Worm (Caenorhabditis elegans) whole organism, mixed stage, embryonic: ENCODE results near the gene pqn-27.

Experiments used
- M03D4.4 ChIP-seq: sonication (generic microtip); optimal IDR thresholded peaks from 2 replicates; lab custom pipeline; 2017; ENCODE audit warnings: mild to moderate bottlenecking, missing genetic modification characterization, missing compliant biosample characterization
- bed-3 ChIP-seq: fragments of 200-800 bp; sonication (Bioruptor generic); optimal IDR thresholded peaks from 3 replicates; lab custom pipeline; 2018; ENCODE audit warnings: mild to moderate bottlenecking, missing genetic modification characterization, moderate library complexity, missing compliant biosample characterization
- blmp-1 ChIP-seq: fragments of 150-350 bp; optimal IDR thresholded peaks from 2 replicates; lab custom pipeline; 2014; ENCODE audit warnings: missing biosample characterization, missing genetic modification characterization
- ceh-39 ChIP-seq: fragments of 150-350 bp; optimal IDR thresholded peaks from 2 replicates; lab custom pipeline; 2014; ENCODE audit warnings: missing biosample characterization, missing genetic modification characterization
- ceh-43 ChIP-seq: fragments of 200-800 bp; sonication (Bioruptor generic); optimal IDR thresholded peaks from 2 replicates; lab custom pipeline; 2018; ENCODE audit warnings: mild to moderate bottlenecking, missing genetic modification characterization, moderate library complexity, missing compliant biosample characterization
- ceh-83 ChIP-seq: fragments of 200-800 bp; sonication (Bioruptor generic); optimal IDR thresholded peaks from 2 replicates; lab custom pipeline; 2018; ENCODE audit warnings: mild to moderate bottlenecking, missing genetic modification characterization, missing compliant biosample characterization
- ces-1 ChIP-seq: fragments of 150-350 bp; optimal IDR thresholded peaks from 2 replicates; lab custom pipeline; 2014; ENCODE audit warnings: missing biosample characterization, missing genetic modification reagents, missing genetic modification characterization
- cnd-1 ChIP-seq: fragments of 200-800 bp; sonication (Bioruptor generic); optimal IDR thresholded peaks from 2 replicates; lab custom pipeline; 2018; ENCODE audit warnings: mild to moderate bottlenecking, missing genetic modification characterization, missing compliant biosample characterization
- drap-1 ChIP-seq: fragments of 200-800 bp; sonication (Bioruptor generic); optimal IDR thresholded peaks from 3 replicates; lab custom pipeline; 2018; ENCODE audit warnings: mild to moderate bottlenecking, missing genetic modification characterization, missing compliant biosample characterization
- elt-1 ChIP-seq: sonication (generic microtip); optimal IDR thresholded peaks from 2 replicates; lab custom pipeline; 2017; ENCODE audit warnings: missing genetic modification characterization, mild to moderate bottlenecking, missing compliant biosample characterization, antibody characterized with exemption, moderate library complexity, borderline replicate concordance; ENCODE audit not compliant: insufficient read depth
- elt-3 ChIP-seq: fragments of 150-350 bp; optimal IDR thresholded peaks from 2 replicates; lab custom pipeline; 2014; ENCODE audit warnings: missing biosample characterization, missing genetic modification characterization
- flh-1 ChIP-seq: fragments of 200-800 bp; sonication (Bioruptor generic); optimal IDR thresholded peaks from 2 replicates; lab custom pipeline; 2018; ENCODE audit warnings: mild to moderate bottlenecking, missing genetic modification characterization, moderate library complexity, missing compliant biosample characterization
- ham-2 ChIP-seq: fragments of 200-800 bp; sonication (Bioruptor generic); optimal IDR thresholded peaks from 2 replicates; lab custom pipeline; 2018; ENCODE audit warnings: mild to moderate bottlenecking, missing genetic modification characterization, missing compliant biosample characterization
- hlh-1 ChIP-seq: fragments of 150-350 bp; optimal IDR thresholded peaks from 2 replicates; lab custom pipeline; 2014; ENCODE audit warnings: missing biosample characterization, missing genetic modification reagents, missing genetic modification characterization
- lin-13 ChIP-seq: fragments of 150-350 bp; optimal IDR thresholded peaks from 2 replicates; lab custom pipeline; 2014; ENCODE audit warnings: missing biosample characterization, missing genetic modification characterization
- lin-32 ChIP-seq: fragments of 200-800 bp; sonication (Bioruptor generic); optimal IDR thresholded peaks from 2 replicates; lab custom pipeline; 2018; ENCODE audit warnings: mild to moderate bottlenecking, missing genetic modification characterization, missing compliant biosample characterization
- lsy-2 ChIP-seq: fragments of 150-350 bp; optimal IDR thresholded peaks from 2 replicates; lab custom pipeline; 2014; ENCODE audit warnings: missing biosample characterization, missing genetic modification characterization
- mab-5 ChIP-seq: fragments of 150-350 bp; optimal IDR thresholded peaks from 2 replicates; lab custom pipeline; 2014; ENCODE audit warnings: missing biosample characterization, missing genetic modification characterization
- mep-1 ChIP-seq: fragments of 150-350 bp; optimal IDR thresholded peaks from 2 replicates; lab custom pipeline; 2017; ENCODE audit warnings: missing biosample characterization, missing genetic modification reagents, missing genetic modification characterization, inconsistent platforms
- mls-2 ChIP-seq: sonication (generic microtip); optimal IDR thresholded peaks from 2 replicates; lab custom pipeline; 2016; ENCODE audit warnings: mild to moderate bottlenecking, missing genetic modification characterization, moderate library complexity, missing compliant biosample characterization
- nhr-12 ChIP-seq: fragments of 150-350 bp; optimal IDR thresholded peaks from 2 replicates; lab custom pipeline; 2014; ENCODE audit warnings: missing biosample characterization, missing genetic modification characterization
- nhr-2 ChIP-seq: fragments of 150-350 bp; optimal IDR thresholded peaks from 2 replicates; lab custom pipeline; 2014; ENCODE audit warnings: missing biosample characterization, missing genetic modification characterization
- nhr-237 ChIP-seq: fragments of 150-350 bp; optimal IDR thresholded peaks from 2 replicates; lab custom pipeline; 2014; ENCODE audit warnings: missing biosample characterization, missing genetic modification characterization
- nhr-28 ChIP-seq: fragments of 150-350 bp; optimal IDR thresholded peaks from 2 replicates; lab custom pipeline; 2014; ENCODE audit warnings: missing biosample characterization, missing genetic modification characterization
- nhr-76 ChIP-seq: sonication (generic microtip); optimal IDR thresholded peaks from 2 replicates; lab custom pipeline; 2017; ENCODE audit warnings: missing biosample characterization, missing genetic modification characterization
- pha-4 ChIP-seq: fragments of 150-350 bp; optimal IDR thresholded peaks from 2 replicates; lab custom pipeline; 2018; ENCODE audit warnings: missing biosample characterization, missing genetic modification reagents, missing genetic modification characterization
- sem-2 ChIP-seq: fragments of 200-800 bp; sonication (Bioruptor generic); optimal IDR thresholded peaks from 2 replicates; lab custom pipeline; 2018; ENCODE audit warnings: mild to moderate bottlenecking, missing genetic modification characterization, missing compliant biosample characterization
- snpc-4 ChIP-seq: fragments of 150-350 bp; optimal IDR thresholded peaks from 2 replicates; lab custom pipeline; 2014; ENCODE audit warnings: missing biosample characterization, missing genetic modification characterization
- sptf-1 ChIP-seq: sonication (generic microtip); optimal IDR thresholded peaks from 2 replicates; lab custom pipeline; 2017; ENCODE audit warnings: mild to moderate bottlenecking, missing genetic modification characterization, moderate library complexity, missing compliant biosample characterization
- tbx-8 ChIP-seq: fragments of 200-800 bp; sonication (Bioruptor generic); optimal IDR thresholded peaks from 2 replicates; lab custom pipeline; 2018; ENCODE audit warnings: mild to moderate bottlenecking, missing genetic modification characterization, moderate library complexity, missing compliant biosample characterization
- unc-120 ChIP-seq: sonication (generic microtip); optimal IDR thresholded peaks from 2 replicates; lab custom pipeline; 2017; ENCODE audit warnings: missing genetic modification characterization, missing compliant biosample characterization; ENCODE audit not compliant: poor library complexity, severe bottlenecking
- unc-39 ChIP-seq: fragments of 150-350 bp; optimal IDR thresholded peaks from 2 replicates; lab custom pipeline; 2014; ENCODE audit warnings: missing biosample characterization, missing genetic modification characterization
- unc-62 ChIP-seq: fragments of 150-350 bp; optimal IDR thresholded peaks from 2 replicates; lab custom pipeline; 2014; ENCODE audit warnings: missing biosample characterization, missing genetic modification reagents, missing genetic modification characterization
- zip-8 ChIP-seq: fragments of 150-350 bp; optimal IDR thresholded peaks from 2 replicates; lab custom pipeline; 2014; ENCODE audit warnings: missing biosample characterization, missing genetic modification characterization
- ztf-11 ChIP-seq: fragments of 150-350 bp; optimal IDR thresholded peaks from 2 replicates; lab custom pipeline; 2014; ENCODE audit warnings: missing biosample characterization, missing genetic modification characterization

pqn-27 gene

ce11 chrII:13456622-13457021 is 3.8 kb downstream of the pqn-27 start:
- no peak for TF ChIP-seq ceh-43 (GFP tag; lab: Kevin White, UChicago)
- TF ChIP-seq hlh-1 (tag; lab: Kevin White, UChicago) = peak; percentile 28
- TF ChIP-seq ztf-11 (tag; lab: Kevin White, UChicago) = no peak
- no peak for TF ChIP-seq lin-32 (GFP tag; lab: Kevin White, UChicago)
- TF ChIP-seq ces-1 = no peak
- TF ChIP-seq lsy-2 (tag; lab: Kevin White, UChicago) = no peak
- TF ChIP-seq snpc-4 (tag; lab: Kevin White, UChicago) = no peak
- no peak for TF ChIP-seq sptf-1
- no peak for TF ChIP-seq ceh-39 (tag; lab: Kevin White, UChicago)
- TF ChIP-seq tbx-8 (GFP tag; lab: Kevin White, UChicago) = no peak
- peak; percentile 32 for TF ChIP-seq unc-120 (tag; lab: Kevin White, UChicago)
- TF ChIP-seq pha-4 (tag; lab: Kevin White, UChicago) = peak; percentile 41
- no peak for TF ChIP-seq flh-1
- TF ChIP-seq unc-62 (GFP tag; lab: Kevin White, UChicago) = peak; percentile 49
- no peak for TF ChIP-seq nhr-28 (tag; lab: Kevin White, UChicago)
- no peak for TF ChIP-seq mep-1
- TF ChIP-seq nhr-12 (tag; lab: Kevin White, UChicago) = no peak
- no peak for TF ChIP-seq nhr-237 (tag; lab: Kevin White, UChicago)
- no peak for TF ChIP-seq nhr-2
- peak; percentile 18 for TF ChIP-seq cnd-1 (tag; lab: Kevin White, UChicago)
- TF ChIP-seq ceh-83 (GFP tag; lab: Kevin White, UChicago) = no peak
- TF ChIP-seq nhr-76 (tag; lab: Kevin White, UChicago) = no peak
- TF ChIP-seq drap-1 (GFP tag; lab: Kevin White, UChicago) = no peak
- TF ChIP-seq blmp-1 (tag; lab: Kevin White, UChicago) = no peak
- TF ChIP-seq elt-1 (tag; lab: Kevin White, UChicago) = no peak
- no peak for TF ChIP-seq lin-13 (tag; lab: Kevin White, UChicago)
- no peak for TF ChIP-seq M03D4.4 (tag; lab: Kevin White, UChicago)
- TF ChIP-seq unc-39 (tag; lab: Kevin White, UChicago) = no peak
- TF ChIP-seq, all 35 proteins: peak for 5

- TF ChIP-seq ztf-11 (tag; lab: Kevin White, UChicago) (no peak), nhr-28 (tag; lab: Kevin White, UChicago) (no peak), lsy-2 (tag; lab: Kevin White, UChicago) (no peak), nhr-237 (tag; lab: Kevin White, UChicago) (no peak), lin-32 (GFP tag; lab: Kevin White, UChicago) (no peak), ceh-83 (GFP tag; lab: Kevin White, UChicago) (no peak), pha-4 (tag; lab: Kevin White, UChicago) (no peak), lin-13 (tag; lab: Kevin White, UChicago) (no peak), unc-62 (GFP tag; lab: Kevin White, UChicago) (no peak), unc-120 (tag; lab: Kevin White, UChicago) (no peak), cnd-1 (tag; lab: Kevin White, UChicago) (no peak), ceh-39 (tag; lab: Kevin White, UChicago) (no peak), nhr-76 (tag; lab: Kevin White, UChicago) (no peak), snpc-4 (tag; lab: Kevin White, UChicago) (no peak), zip-8 (no peak), nhr-2 (no peak)
These were observed 5.6 kb downstream of the pqn-27 start for ce11 chrII:13454839-13455238.

- TF ChIP-seq tbx-8 (GFP tag; lab: Kevin White, UChicago) = no peak
- TF ChIP-seq ces-1 = no peak
- no peak for TF ChIP-seq lin-13 (tag; lab: Kevin White, UChicago)
- TF ChIP-seq sptf-1 = no peak
- TF ChIP-seq zip-8 = no peak
- TF ChIP-seq ham-2 (GFP tag; lab: Kevin White, UChicago) = no peak
- no peak for TF ChIP-seq ceh-83 (GFP tag; lab: Kevin White, UChicago)
- no peak for TF ChIP-seq bed-3 (GFP tag; lab: Kevin White, UChicago)
- TF ChIP-seq cnd-1 (tag; lab: Kevin White, UChicago) = no peak
- TF ChIP-seq M03D4.4 (tag; lab: Kevin White, UChicago) = no peak
- no peak for TF ChIP-seq nhr-76 (tag; lab: Kevin White, UChicago)
- no peak for TF ChIP-seq flh-1
- TF ChIP-seq ceh-39 (tag; lab: Kevin White, UChicago) = no peak
- no peak for TF ChIP-seq snpc-4 (tag; lab: Kevin White, UChicago)
- TF ChIP-seq unc-39 (tag; lab: Kevin White, UChicago) = no peak
These were observed 9.1 kb downstream of the pqn-27 start for ce11 chrII:13451321-13451720.

- TF ChIP-seq tbx-8 (GFP tag; lab: Kevin White, UChicago) (no peak), ham-2 (GFP tag; lab: Kevin White, UChicago) (no peak), lsy-2 (tag; lab: Kevin White, UChicago) (peak; percentile 67), blmp-1 (tag; lab: Kevin White, UChicago) (no peak), sem-2 (GFP tag; lab: Kevin White, UChicago) (no peak), nhr-28 (tag; lab: Kevin White, UChicago) (no peak), drap-1 (GFP tag; lab: Kevin White, UChicago) (no peak), mls-2 (tag; lab: Kevin White, UChicago) (no peak), elt-1 (tag; lab: Kevin White, UChicago) (no peak), sptf-1 (no peak), nhr-2 (no peak), ceh-83 (GFP tag; lab: Kevin White, UChicago) (no peak), elt-3 (tag; lab: Kevin White, UChicago) (no peak), pha-4 (tag; lab: Kevin White, UChicago) (peak; percentile 58), ztf-11 (tag; lab: Kevin White, UChicago) (no peak), ces-1 (peak; percentile 71), ceh-39 (tag; lab: Kevin White, UChicago) (peak; percentile 37), nhr-12 (tag; lab: Kevin White, UChicago) (no peak), nhr-237 (tag; lab: Kevin White, UChicago) (peak; percentile 77), mep-1 (peak; percentile 75), flh-1 (no peak), ceh-43 (GFP tag; lab: Kevin White, UChicago) (no peak), bed-3 (GFP tag; lab: Kevin White, UChicago) (no peak), mab-5 (tag; lab: Kevin White, UChicago) (no peak), hlh-1 (tag; lab: Kevin White, UChicago) (peak; percentile 76), lin-32 (GFP tag; lab: Kevin White, UChicago) (no peak), snpc-4 (tag; lab: Kevin White, UChicago) (no peak), nhr-76 (tag; lab: Kevin White, UChicago) (no peak), zip-8 (no peak), unc-120 (tag; lab: Kevin White, UChicago) (no peak), cnd-1 (tag; lab: Kevin White, UChicago) (no peak)
These were observed 12.8 kb downstream of the pqn-27 start for ce11 chrII:13447668-13448067.
